Fruit fly (Drosophila melanogaster) whole organism: ENCODE measurements around the gene CG13930.

Experiments used
- pan ChIP-seq: fragments of >200 bp; optimal IDR thresholded peaks from 2 replicates; lab custom pipeline; 2017
- psq ChIP-seq: fragments of >200 bp; optimal IDR thresholded peaks from 2 replicates; lab custom pipeline; 2017

- TF ChIP-seq psq (lab: Kevin White, UChicago) (no peak), pan (lab: Kevin White, UChicago) (no peak)
Measured at dm6 chr3L:1661738-1662370, 10.7 kb downstream of the CG13930 start.
